Worm (Caenorhabditis elegans) whole organism, late embryonic: ENCODE data around the gene aexr-3.

Experiments used
- C08G9.2 ChIP-seq: sonication (generic microtip); optimal IDR thresholded peaks from 2 replicates; lab custom pipeline; 2016; ENCODE audit warnings: mild to moderate bottlenecking, missing genetic modification characterization, moderate library complexity, missing compliant biosample characterization
- C38D4.7 ChIP-seq: fragments of 200-800 bp; sonication (Bioruptor generic); optimal IDR thresholded peaks from 2 replicates; lab custom pipeline; 2018; ENCODE audit warnings: mild to moderate bottlenecking, missing genetic modification characterization, moderate library complexity, missing compliant biosample characterization
- F13H6.1 ChIP-seq: sonication (generic microtip); optimal IDR thresholded peaks from 2 replicates; lab custom pipeline; 2016; ENCODE audit warnings: missing genetic modification characterization, missing compliant biosample characterization
- K09A11.1 ChIP-seq: sonication (generic microtip); optimal IDR thresholded peaks from 2 replicates; lab custom pipeline; 2017; ENCODE audit warnings: antibody characterized with exemption, mild to moderate bottlenecking, missing genetic modification characterization, missing compliant biosample characterization; ENCODE audit not compliant: insufficient read depth
- T23F11.4 ChIP-seq: fragments of 200-800 bp; sonication (Bioruptor generic); optimal IDR thresholded peaks from 2 replicates; lab custom pipeline; 2018; ENCODE audit warnings: mild to moderate bottlenecking, missing genetic modification characterization, missing compliant biosample characterization
- Y22D7AL.16 ChIP-seq: sonication (generic microtip); optimal IDR thresholded peaks from 2 replicates; lab custom pipeline; 2016; ENCODE audit warnings: missing genetic modification characterization, missing compliant biosample characterization
- ama-1 ChIP-seq: fragments of 150-350 bp; optimal IDR thresholded peaks from 2 replicates; lab custom pipeline; 2014
- ceh-14 ChIP-seq: sonication (generic microtip); optimal IDR thresholded peaks from 2 replicates; lab custom pipeline; 2016; ENCODE audit warnings: missing genotype, missing genetic modification characterization, missing compliant biosample characterization
- ceh-18 ChIP-seq: sonication (generic microtip); optimal IDR thresholded peaks from 2 replicates; lab custom pipeline; 2016; ENCODE audit warnings: missing genetic modification characterization, missing compliant biosample characterization
- ceh-19 ChIP-seq: fragments of 200-800 bp; sonication (Bioruptor generic); optimal IDR thresholded peaks from 2 replicates; lab custom pipeline; 2018; ENCODE audit warnings: mild to moderate bottlenecking, missing genetic modification characterization, missing compliant biosample characterization
- ceh-24 ChIP-seq: sonication (generic microtip); optimal IDR thresholded peaks from 2 replicates; lab custom pipeline; 2016; ENCODE audit warnings: mild to moderate bottlenecking, missing genetic modification characterization, missing compliant biosample characterization
- ceh-30 ChIP-seq: fragments of 150-350 bp; optimal IDR thresholded peaks from 2 replicates; lab custom pipeline; 2014; ENCODE audit warnings: missing biosample characterization, missing genetic modification characterization
- ceh-31 ChIP-seq: sonication (generic microtip); optimal IDR thresholded peaks from 2 replicates; lab custom pipeline; 2016; ENCODE audit warnings: missing genetic modification characterization, missing compliant biosample characterization
- ceh-45 ChIP-seq: fragments of 200-800 bp; sonication (Bioruptor generic); IDR thresholded peaks from 2 replicates; pipeline ENCODE4 v1.3.6; 2022; ENCODE audit warnings: missing genetic modification reagents, missing genetic modification characterization, missing compliant biosample characterization
- ceh-6 ChIP-seq: fragments of 200-800 bp; sonication (Bioruptor generic); optimal IDR thresholded peaks from 2 replicates; lab custom pipeline; 2018; ENCODE audit warnings: mild to moderate bottlenecking, missing genetic modification characterization, missing compliant biosample characterization
- ceh-9 ChIP-seq: sonication (generic microtip); optimal IDR thresholded peaks from 2 replicates; lab custom pipeline; 2016; ENCODE audit warnings: mild to moderate bottlenecking, missing genetic modification characterization, inconsistent platforms, missing compliant biosample characterization
- che-1 ChIP-seq: sonication (generic microtip); optimal IDR thresholded peaks from 2 replicates; lab custom pipeline; 2016; ENCODE audit warnings: mild to moderate bottlenecking, missing genetic modification characterization, missing compliant biosample characterization
- dmd-4 ChIP-seq: sonication (generic microtip); optimal IDR thresholded peaks from 2 replicates; lab custom pipeline; 2016; ENCODE audit warnings: borderline replicate concordance, missing genetic modification characterization, missing compliant biosample characterization
- dve-1 ChIP-seq: sonication (generic microtip); optimal IDR thresholded peaks from 2 replicates; lab custom pipeline; 2017; ENCODE audit warnings: antibody characterized with exemption, mild to moderate bottlenecking, missing genetic modification characterization, missing compliant biosample characterization
- elt-2 ChIP-seq: sonication (generic microtip); optimal IDR thresholded peaks from 2 replicates; lab custom pipeline; 2016; ENCODE audit warnings: missing genetic modification reagents, missing genetic modification characterization, missing compliant biosample characterization
- ets-4 ChIP-seq: sonication (generic microtip); optimal IDR thresholded peaks from 2 replicates; lab custom pipeline; 2016; ENCODE audit warnings: missing genetic modification characterization, missing compliant biosample characterization
- eyg-1 ChIP-seq: sonication (generic microtip); optimal IDR thresholded peaks from 2 replicates; lab custom pipeline; 2016; ENCODE audit warnings: missing genotype, missing genetic modification characterization, missing compliant biosample characterization
- fax-1 ChIP-seq: sonication (generic microtip); optimal IDR thresholded peaks from 2 replicates; lab custom pipeline; 2016; ENCODE audit warnings: missing genotype, missing genetic modification characterization, missing compliant biosample characterization
- fkh-10 ChIP-seq: fragments of 150-350 bp; optimal IDR thresholded peaks from 2 replicates; lab custom pipeline; 2014; ENCODE audit warnings: missing biosample characterization, missing genetic modification reagents, missing genetic modification characterization
- fkh-6 ChIP-seq: sonication (generic microtip); optimal IDR thresholded peaks from 2 replicates; lab custom pipeline; 2016; ENCODE audit warnings: missing genetic modification characterization, missing compliant biosample characterization
- gmeb-2 ChIP-seq: sonication (generic microtip); optimal IDR thresholded peaks from 2 replicates; lab custom pipeline; 2016; ENCODE audit warnings: missing genetic modification characterization, inconsistent platforms, missing compliant biosample characterization
- hlh-13 ChIP-seq: fragments of 200-800 bp; sonication (Bioruptor generic); optimal IDR thresholded peaks from 2 replicates; lab custom pipeline; 2018; ENCODE audit warnings: mild to moderate bottlenecking, missing genetic modification characterization, missing compliant biosample characterization
- hlh-15 ChIP-seq: sonication (generic microtip); optimal IDR thresholded peaks from 2 replicates; lab custom pipeline; 2016; ENCODE audit warnings: missing genetic modification characterization, missing compliant biosample characterization
- hlh-30 ChIP-seq: sonication (generic microtip); optimal IDR thresholded peaks from 2 replicates; lab custom pipeline; 2017; ENCODE audit warnings: antibody characterized with exemption, missing genetic modification characterization, missing compliant biosample characterization; ENCODE audit not compliant: insufficient read depth
- lim-6 ChIP-seq: sonication (generic microtip); optimal IDR thresholded peaks from 2 replicates; lab custom pipeline; 2016; ENCODE audit warnings: missing genetic modification characterization, missing compliant biosample characterization
- lin-11 ChIP-seq: fragments of 200-800 bp; sonication (Bioruptor generic); optimal IDR thresholded peaks from 2 replicates; lab custom pipeline; 2018; ENCODE audit warnings: mild to moderate bottlenecking, missing genetic modification characterization, missing compliant biosample characterization
- madf-2 ChIP-seq: sonication (generic microtip); optimal IDR thresholded peaks from 2 replicates; lab custom pipeline; 2017; ENCODE audit warnings: missing genetic modification characterization, missing compliant biosample characterization
- mec-3 ChIP-seq: sonication (generic microtip); optimal IDR thresholded peaks from 2 replicates; lab custom pipeline; 2016; ENCODE audit warnings: borderline replicate concordance, missing genetic modification characterization, missing compliant biosample characterization
- nhr-11 ChIP-seq: fragments of 150-350 bp; optimal IDR thresholded peaks from 2 replicates; lab custom pipeline; 2014; ENCODE audit warnings: missing biosample characterization, missing genetic modification characterization
- nhr-232 ChIP-seq: sonication (generic microtip); optimal IDR thresholded peaks from 2 replicates; lab custom pipeline; 2016; ENCODE audit warnings: missing genetic modification characterization, missing compliant biosample characterization
- npax-4 ChIP-seq: sonication (generic microtip); optimal IDR thresholded peaks from 2 replicates; lab custom pipeline; 2016; ENCODE audit warnings: missing genetic modification characterization, missing compliant biosample characterization
- pag-3 ChIP-seq: sonication (generic microtip); optimal IDR thresholded peaks from 2 replicates; lab custom pipeline; 2016; ENCODE audit warnings: missing compliant biosample characterization, missing genetic modification characterization, borderline replicate concordance
- pat-9 ChIP-seq: fragments of 200-800 bp; sonication (Bioruptor generic); optimal IDR thresholded peaks from 2 replicates; lab custom pipeline; 2018; ENCODE audit warnings: mild to moderate bottlenecking, missing genetic modification characterization, moderate library complexity, missing compliant biosample characterization
- pax-1 ChIP-seq: fragments of 150-350 bp; optimal IDR thresholded peaks from 2 replicates; lab custom pipeline; 2014; ENCODE audit warnings: missing biosample characterization, missing genetic modification characterization
- pha-4 ChIP-seq: fragments of 150-350 bp; optimal IDR thresholded peaks from 2 replicates; lab custom pipeline; 2018; ENCODE audit warnings: missing biosample characterization, missing genetic modification reagents, missing genetic modification characterization
- pqm-1 ChIP-seq: sonication (generic microtip); optimal IDR thresholded peaks from 2 replicates; lab custom pipeline; 2016; ENCODE audit warnings: missing genetic modification characterization, missing compliant biosample characterization
- pros-1 ChIP-seq: fragments of 150-350 bp; optimal IDR thresholded peaks from 2 replicates; lab custom pipeline; 2014; ENCODE audit warnings: missing biosample characterization, missing genetic modification reagents, missing genetic modification characterization
- ref-2 ChIP-seq: sonication (generic microtip); optimal IDR thresholded peaks from 2 replicates; lab custom pipeline; 2016; ENCODE audit warnings: missing genetic modification characterization, missing compliant biosample characterization
- sox-4 ChIP-seq: sonication (generic microtip); optimal IDR thresholded peaks from 2 replicates; lab custom pipeline; 2017; ENCODE audit warnings: mild to moderate bottlenecking, missing genetic modification characterization, inconsistent platforms, missing compliant biosample characterization
- tbx-2 ChIP-seq: sonication (generic microtip); optimal IDR thresholded peaks from 2 replicates; lab custom pipeline; 2016; ENCODE audit warnings: missing genetic modification characterization, missing compliant biosample characterization
- tbx-7 ChIP-seq: sonication (generic microtip); optimal IDR thresholded peaks from 2 replicates; lab custom pipeline; 2016; ENCODE audit warnings: missing genotype, missing genetic modification characterization, missing compliant biosample characterization
- ttx-3 ChIP-seq: sonication (generic microtip); optimal IDR thresholded peaks from 2 replicates; lab custom pipeline; 2016; ENCODE audit warnings: missing genetic modification reagents, missing genetic modification characterization, missing compliant biosample characterization
- unc-42 ChIP-seq: sonication (generic microtip); optimal IDR thresholded peaks from 2 replicates; lab custom pipeline; 2016; ENCODE audit warnings: missing genotype, missing genetic modification characterization, missing compliant biosample characterization
- unc-55 ChIP-seq: sonication (generic microtip); optimal IDR thresholded peaks from 2 replicates; lab custom pipeline; 2017; ENCODE audit warnings: missing biosample characterization, missing genetic modification reagents, missing genetic modification characterization
- unc-86 ChIP-seq: sonication (generic microtip); optimal IDR thresholded peaks from 2 replicates; lab custom pipeline; 2016; ENCODE audit warnings: missing genetic modification characterization, missing compliant biosample characterization
- zip-5 ChIP-seq: sonication (generic microtip); optimal IDR thresholded peaks from 2 replicates; lab custom pipeline; 2016; ENCODE audit warnings: missing genetic modification characterization, missing compliant biosample characterization
- ztf-16 ChIP-seq: sonication (generic microtip); optimal IDR thresholded peaks from 2 replicates; lab custom pipeline; 2017; ENCODE audit warnings: missing genetic modification characterization, missing compliant biosample characterization

The aexr-3 gene

ce11 chrX:8969111-8970048 lies 8.4 kb upstream of the aexr-3 start:
- no peak for TF ChIP-seq tbx-7 (tag; lab: Kevin White, UChicago)
- TF ChIP-seq C38D4.7 (GFP tag; lab: Kevin White, UChicago) = no peak
- no peak for TF ChIP-seq ceh-30 (tag; lab: Kevin White, UChicago)
- TF ChIP-seq ets-4 (tag; lab: Kevin White, UChicago) = no peak
- no peak for TF ChIP-seq unc-55 (GFP tag; lab: Kevin White, UChicago)
- TF ChIP-seq hlh-13 (GFP tag; lab: Kevin White, UChicago) = no peak
- no peak for TF ChIP-seq pqm-1 (tag; lab: Kevin White, UChicago)
- TF ChIP-seq fax-1 = no peak
- no peak for TF ChIP-seq Y22D7AL.16 (tag; lab: Kevin White, UChicago)
- TF ChIP-seq pax-1 (tag; lab: Kevin White, UChicago) = no peak
- no peak for TF ChIP-seq F13H6.1 (tag; lab: Kevin White, UChicago)
- no peak for TF ChIP-seq npax-4
- no peak for TF ChIP-seq eyg-1 (tag; lab: Kevin White, UChicago)
- TF ChIP-seq ceh-6 (GFP tag; lab: Kevin White, UChicago) = no peak
- no peak for TF ChIP-seq C08G9.2
- no peak for TF ChIP-seq K09A11.1 (tag; lab: Kevin White, UChicago)
- TF ChIP-seq fkh-10 (GFP tag; lab: Kevin White, UChicago) = no peak
- TF ChIP-seq ref-2 (tag; lab: Kevin White, UChicago) = peak; percentile 34
- TF ChIP-seq ceh-24 (tag; lab: Kevin White, UChicago) = no peak
- TF ChIP-seq ztf-16 = peak; percentile 5
- TF ChIP-seq unc-86 (tag; lab: Kevin White, UChicago) = no peak
- TF ChIP-seq gmeb-2 (tag; lab: Kevin White, UChicago) = no peak
- peak; percentile 50 for TF ChIP-seq che-1 (tag; lab: Kevin White, UChicago)
- TF ChIP-seq ceh-14 = no peak
- no peak for TF ChIP-seq ceh-18 (tag; lab: Kevin White, UChicago)
- no peak for TF ChIP-seq dve-1
- no peak for TF ChIP-seq fkh-6 (tag; lab: Kevin White, UChicago)
- TF ChIP-seq ceh-9 (tag; lab: Kevin White, UChicago) = no peak
- no peak for TF ChIP-seq pag-3 (tag; lab: Kevin White, UChicago)
- no peak for TF ChIP-seq mec-3
- TF ChIP-seq ceh-45 = no peak
- no peak for TF ChIP-seq nhr-11 (tag; lab: Kevin White, UChicago)
- TF ChIP-seq pha-4 = no peak
- no peak for TF ChIP-seq hlh-30 (tag; lab: Kevin White, UChicago)
- peak; percentile 35 for TF ChIP-seq lin-11 (tag; lab: Kevin White, UChicago)
- TF ChIP-seq T23F11.4 = no peak
- no peak for TF ChIP-seq elt-2 (tag; lab: Kevin White, UChicago)
- TF ChIP-seq madf-2 = no peak
- TF ChIP-seq lim-6 (tag; lab: Kevin White, UChicago) = no peak
- no peak for TF ChIP-seq pros-1 (tag; lab: Kevin White, UChicago)
- no peak for TF ChIP-seq nhr-232 (tag; lab: Kevin White, UChicago)
- no peak for TF ChIP-seq zip-5 (tag; lab: Kevin White, UChicago)
- peak; percentile 35 for TF ChIP-seq dmd-4 (tag; lab: Kevin White, UChicago)
- TF ChIP-seq sox-4 (tag; lab: Kevin White, UChicago) = peak; percentile 31
- no peak for TF ChIP-seq ama-1
- TF ChIP-seq pat-9 = no peak
- TF ChIP-seq hlh-15 (tag; lab: Kevin White, UChicago) = no peak
- no peak for TF ChIP-seq ttx-3 (tag; lab: Kevin White, UChicago)
- peak; percentile 30 for TF ChIP-seq ceh-31 (tag; lab: Kevin White, UChicago)
- no peak for TF ChIP-seq tbx-2 (tag; lab: Kevin White, UChicago)
- peak; percentile 15 for TF ChIP-seq ceh-19
- TF ChIP-seq unc-42 = no peak
